Worm (Caenorhabditis elegans) whole organism, early embryonic: ENCODE measurements around the gene ulp-1.

Source experiments
- B0310.2 ChIP-seq: sonication (generic microtip); optimal IDR thresholded peaks from 2 replicates; lab custom pipeline; 2016; ENCODE audit warnings: mild to moderate bottlenecking, missing genetic modification characterization, missing compliant biosample characterization
- F13C5.2 ChIP-seq: sonication (generic microtip); optimal IDR thresholded peaks from 2 replicates; lab custom pipeline; 2017; ENCODE audit warnings: mild to moderate bottlenecking, missing genetic modification characterization, inconsistent platforms, missing compliant biosample characterization
- aly-1 ChIP-seq: sonication (generic microtip); optimal IDR thresholded peaks from 2 replicates; lab custom pipeline; 2016; ENCODE audit warnings: missing genetic modification characterization, missing compliant biosample characterization
- ama-1 ChIP-seq: fragments of 150-350 bp; optimal IDR thresholded peaks from 2 replicates; lab custom pipeline; 2014
- ceh-13 ChIP-seq: fragments of 200-800 bp; sonication (Bioruptor generic); optimal IDR thresholded peaks from 2 replicates; lab custom pipeline; 2018; ENCODE audit warnings: mild to moderate bottlenecking, missing genetic modification characterization, missing compliant biosample characterization
- ceh-36 ChIP-seq: sonication (generic microtip); optimal IDR thresholded peaks from 2 replicates; lab custom pipeline; 2016; ENCODE audit warnings: missing genetic modification characterization, inconsistent platforms, missing compliant biosample characterization
- ets-7 ChIP-seq: sonication (generic microtip); optimal IDR thresholded peaks from 2 replicates; lab custom pipeline; 2016; ENCODE audit warnings: missing genotype, missing genetic modification characterization, missing compliant biosample characterization
- flt-1 ChIP-seq: fragments of 200-800 bp; sonication (Bioruptor generic); IDR thresholded peaks from 2 replicates; pipeline ENCODE4 v1.3.6; 2022; ENCODE audit warnings: missing genetic modification characterization, missing compliant biosample characterization
- hmbx-1 ChIP-seq: sonication (generic microtip); optimal IDR thresholded peaks from 2 replicates; lab custom pipeline; 2016; ENCODE audit warnings: mild to moderate bottlenecking, missing genetic modification characterization, missing compliant biosample characterization
- hmg-4 ChIP-seq: fragments of 200-800 bp; sonication (Bioruptor generic); optimal IDR thresholded peaks from 2 replicates; lab custom pipeline; 2018; ENCODE audit warnings: mild to moderate bottlenecking, missing genetic modification characterization, missing compliant biosample characterization
- hnd-1 ChIP-seq: sonication (generic microtip); optimal IDR thresholded peaks from 2 replicates; lab custom pipeline; 2016; ENCODE audit warnings: missing genetic modification characterization, missing compliant biosample characterization
- pes-1 ChIP-seq: fragments of 200-800 bp; sonication (Bioruptor generic); IDR thresholded peaks from 2 replicates; pipeline ENCODE4 v1.3.6; 2022; ENCODE audit warnings: missing genetic modification reagents, missing genetic modification characterization, missing compliant biosample characterization
- scrt-1 ChIP-seq: fragments of 200-800 bp; sonication (Bioruptor generic); IDR thresholded peaks from 2 replicates; pipeline ENCODE4 v1.3.6; 2022; ENCODE audit warnings: missing genetic modification characterization, missing compliant biosample characterization
- sea-1 ChIP-seq: fragments of 200-800 bp; sonication (Bioruptor generic); conservative IDR thresholded peaks from 2 replicates; pipeline ENCODE4 v1.3.6; 2022; ENCODE audit warnings: missing genetic modification characterization, missing compliant biosample characterization
- tbx-11 ChIP-seq: fragments of 200-800 bp; sonication (Bioruptor generic); IDR thresholded peaks from 2 replicates; pipeline ENCODE4 v1.3.6; 2022; ENCODE audit warnings: missing genetic modification characterization, missing compliant biosample characterization
- tbx-37 ChIP-seq: fragments of 200-800 bp; sonication (Bioruptor generic); conservative IDR thresholded peaks from 2 replicates; pipeline ENCODE4 v1.3.6; 2022; ENCODE audit warnings: missing genetic modification reagents, missing genetic modification characterization, missing compliant biosample characterization
- tra-4 ChIP-seq: sonication (generic microtip); optimal IDR thresholded peaks from 2 replicates; lab custom pipeline; 2017; ENCODE audit warnings: missing genetic modification characterization, missing compliant biosample characterization

ulp-1 gene

ce11 chrIII:5162820-5163631, 6.6 kb downstream of the ulp-1 start, which contains the start of gene gars-1:
TSS of gene gars-1 (minus strand) at chrIII:5163627.
- TF ChIP-seq pes-1 (GFP tag; lab: Robert Waterston, UW) (no peak), ets-7 (no peak), tra-4 (tag; lab: Kevin White, UChicago) (no peak), ceh-36 (tag; lab: Kevin White, UChicago) (no peak), ama-1 (lab: Kevin White, UChicago) (no peak), sea-1 (GFP tag; lab: Robert Waterston, UW) (no peak), B0310.2 (tag; lab: Kevin White, UChicago) (no peak), tbx-37 (GFP tag; lab: Robert Waterston, UW) (no peak), ceh-13 (GFP tag; lab: Kevin White, UChicago) (no peak), hnd-1 (tag; lab: Kevin White, UChicago) (no peak), aly-1 (tag; lab: Kevin White, UChicago) (no peak), flt-1 (GFP tag; lab: Robert Waterston, UW) (no peak), hmg-4 (GFP tag; lab: Kevin White, UChicago) (no peak), tbx-11 (no peak), F13C5.2 (tag; lab: Kevin White, UChicago) (no peak), hmbx-1 (no peak), scrt-1 (GFP tag; lab: Robert Waterston, UW) (no peak)

DNA sequence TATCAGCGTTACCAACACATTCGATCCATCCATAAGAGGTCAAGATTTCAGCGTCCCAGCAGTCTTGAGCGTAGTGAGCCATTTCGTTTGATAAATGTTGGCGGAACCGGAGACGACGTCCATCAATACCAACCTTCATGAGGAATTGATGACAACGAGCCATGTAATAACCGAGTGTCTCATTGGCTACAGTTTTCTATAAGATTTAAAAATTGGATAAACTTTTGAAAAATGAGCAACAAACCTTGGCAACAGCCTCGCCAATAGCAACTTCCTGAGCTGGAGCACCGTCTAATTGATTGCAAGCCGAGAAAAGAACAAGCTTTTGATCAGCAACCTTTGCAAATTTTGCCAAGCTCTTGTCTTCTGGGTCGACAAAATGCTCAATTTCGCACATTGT, 8.8 kb downstream of the ulp-1 start:
- no peak for TF ChIP-seq aly-1 (tag; lab: Kevin White, UChicago)
- TF ChIP-seq hmbx-1, result no peak
- no peak for TF ChIP-seq ets-7
- TF ChIP-seq F13C5.2 (tag; lab: Kevin White, UChicago), result no peak
- TF ChIP-seq ama-1 (lab: Kevin White, UChicago), result no peak
- no peak for TF ChIP-seq flt-1 (GFP tag; lab: Robert Waterston, UW)
- no peak for TF ChIP-seq pes-1 (GFP tag; lab: Robert Waterston, UW)
- no peak for TF ChIP-seq tbx-11
- no peak for TF ChIP-seq hnd-1 (tag; lab: Kevin White, UChicago)
- TF ChIP-seq ceh-36 (tag; lab: Kevin White, UChicago), result no peak
- TF ChIP-seq tra-4 (tag; lab: Kevin White, UChicago), result no peak
- no peak for TF ChIP-seq hmg-4 (GFP tag; lab: Kevin White, UChicago)
- TF ChIP-seq sea-1 (GFP tag; lab: Robert Waterston, UW), result no peak
- no peak for TF ChIP-seq tbx-37 (GFP tag; lab: Robert Waterston, UW)
- no peak for TF ChIP-seq scrt-1 (GFP tag; lab: Robert Waterston, UW)
- no peak for TF ChIP-seq ceh-13 (GFP tag; lab: Kevin White, UChicago)
- TF ChIP-seq B0310.2 (tag; lab: Kevin White, UChicago), result no peak

DNA sequence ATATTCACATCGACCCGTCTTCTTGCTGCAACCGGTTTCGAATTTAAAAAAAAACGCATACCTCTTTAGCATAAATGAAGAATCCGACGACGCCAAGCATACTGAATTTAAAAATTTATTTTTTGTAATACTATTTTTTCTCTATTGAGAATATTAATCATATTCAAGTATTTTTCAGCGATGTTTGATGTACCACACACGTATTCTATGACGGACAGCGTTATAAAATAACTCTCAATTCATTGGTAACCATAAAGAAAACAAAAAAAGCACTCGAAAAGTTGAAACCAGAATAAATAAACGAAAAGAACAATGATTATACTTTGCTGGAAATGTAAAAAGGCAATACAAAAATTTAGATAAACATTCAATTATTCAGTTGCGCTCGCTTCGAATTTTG, 10.1 kb downstream of the ulp-1 start, which contains the start of gene T10F2.5:
Gene T10F2.5 (minus strand): TSS at position 101 of the 400 bp plus-strand sequence.
- TF ChIP-seq hnd-1 (tag; lab: Kevin White, UChicago), result no peak
- no peak for TF ChIP-seq ets-7
- TF ChIP-seq tbx-37 (GFP tag; lab: Robert Waterston, UW), result no peak

DNA sequence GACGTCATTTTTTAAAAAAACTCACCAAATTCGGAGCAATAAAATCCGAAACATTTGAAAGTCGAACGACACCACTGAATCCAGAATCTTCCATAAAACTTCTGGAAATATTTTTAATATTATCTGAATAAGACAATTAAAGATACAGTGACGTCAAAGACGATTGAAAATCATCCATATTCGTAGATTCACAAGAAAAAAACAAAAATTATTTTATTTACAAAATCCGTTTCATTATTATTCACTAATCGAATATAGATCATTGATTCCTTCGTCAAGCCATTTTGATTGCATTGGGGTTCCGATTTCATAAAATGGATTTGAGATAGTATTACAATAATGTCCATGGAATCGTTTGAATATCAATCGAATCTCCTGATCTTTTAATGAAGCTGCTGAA, 10.9 kb downstream of the ulp-1 start, which contains the start of gene oxy-4:
Gene oxy-4 (minus strand): TSS at position 101 of the 400 bp plus-strand sequence.
- no peak for TF ChIP-seq F13C5.2 (tag; lab: Kevin White, UChicago)
- no peak for TF ChIP-seq ceh-36 (tag; lab: Kevin White, UChicago)
- no peak for TF ChIP-seq hmbx-1
- TF ChIP-seq scrt-1 (GFP tag; lab: Robert Waterston, UW), result no peak
- TF ChIP-seq tra-4 (tag; lab: Kevin White, UChicago), result no peak

DNA sequence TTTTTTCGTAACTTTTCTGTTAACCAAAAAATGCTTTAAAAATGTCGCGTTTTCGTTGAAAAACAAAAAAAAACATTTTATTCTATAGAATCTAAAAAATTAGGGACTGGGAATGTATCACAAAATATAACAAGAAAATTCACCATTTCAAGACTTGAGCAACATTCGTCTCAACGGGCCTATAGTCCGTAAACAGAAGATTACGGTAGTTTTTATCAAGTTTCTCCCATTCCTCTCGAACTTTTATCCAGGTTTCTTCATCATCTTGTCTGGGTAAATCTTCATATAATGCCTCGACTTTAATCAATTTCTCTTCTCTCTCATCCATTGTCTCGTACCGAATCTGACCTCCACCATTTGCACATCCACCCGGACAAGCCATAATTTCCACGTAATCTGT, 14.2 kb downstream of the ulp-1 start:
- TF ChIP-seq ama-1 (lab: Kevin White, UChicago) (no peak), scrt-1 (GFP tag; lab: Robert Waterston, UW) (no peak), ets-7 (no peak), ceh-36 (tag; lab: Kevin White, UChicago) (no peak), flt-1 (GFP tag; lab: Robert Waterston, UW) (no peak), ceh-13 (GFP tag; lab: Kevin White, UChicago) (no peak), hmg-4 (GFP tag; lab: Kevin White, UChicago) (no peak), sea-1 (GFP tag; lab: Robert Waterston, UW) (no peak), F13C5.2 (tag; lab: Kevin White, UChicago) (no peak), aly-1 (tag; lab: Kevin White, UChicago) (no peak), tbx-11 (no peak), hmbx-1 (no peak)

- TF ChIP-seq F13C5.2 (tag; lab: Kevin White, UChicago) (peak; percentile 16), hnd-1 (tag; lab: Kevin White, UChicago) (no peak), pes-1 (GFP tag; lab: Robert Waterston, UW) (no peak), aly-1 (tag; lab: Kevin White, UChicago) (no peak)
These were observed 16.5 kb downstream of the ulp-1 start, which contains the start of the genes rbm-42 and grwd-1 for ce11 chrIII:5153137-5153536. TSS of gene rbm-42 (minus strand) at chrIII:5153229. TSS of gene grwd-1 (plus strand) at chrIII:5153464.

ce11 chrIII:5150980-5151379, 18.6 kb downstream of the ulp-1 start:
- TF ChIP-seq tbx-11, result no peak
- no peak for TF ChIP-seq scrt-1 (GFP tag; lab: Robert Waterston, UW)
- no peak for TF ChIP-seq hmbx-1
- no peak for TF ChIP-seq ceh-36 (tag; lab: Kevin White, UChicago)
- TF ChIP-seq flt-1 (GFP tag; lab: Robert Waterston, UW), result no peak
- TF ChIP-seq hnd-1 (tag; lab: Kevin White, UChicago), result no peak
- TF ChIP-seq hmg-4 (GFP tag; lab: Kevin White, UChicago), result no peak
- TF ChIP-seq ets-7, result no peak
- no peak for TF ChIP-seq sea-1 (GFP tag; lab: Robert Waterston, UW)
